Worm (Caenorhabditis elegans) whole organism, L2 larva: ENCODE results near the gene F42G2.7.

Experiments used
- ama-1 ChIP-seq: fragments of 150-350 bp; optimal IDR thresholded peaks from 2 replicates; lab custom pipeline; 2018; ENCODE audit warnings: inconsistent platforms
- blmp-1 ChIP-seq: sonication (generic microtip); optimal IDR thresholded peaks from 2 replicates; lab custom pipeline; 2017; ENCODE audit warnings: missing genetic modification characterization, mild to moderate bottlenecking, missing compliant biosample characterization, antibody characterized with exemption, moderate library complexity; ENCODE audit not compliant: insufficient read depth
- fos-1 ChIP-seq: fragments of 150-350 bp; optimal IDR thresholded peaks from 2 replicates; lab custom pipeline; 2014; ENCODE audit warnings: missing biosample characterization, missing genetic modification characterization
- lin-13 ChIP-seq: fragments of 150-350 bp; optimal IDR thresholded peaks from 2 replicates; lab custom pipeline; 2014; ENCODE audit warnings: missing biosample characterization, missing genetic modification reagents, missing genetic modification characterization
- lsy-2 ChIP-seq, 2 experiments: fragments of 150-350 bp in 1 of 2; sonication (generic microtip) in 1 of 2; optimal IDR thresholded peaks; 2 replicates each; lab custom pipeline; 2014 to 2017; ENCODE audit warnings: missing biosample characterization in 2 of 2, missing genetic modification characterization in 2 of 2
- mdl-1 ChIP-seq, 2 experiments: fragments of 150-350 bp in 1 of 2; sonication (generic microtip) in 1 of 2; optimal IDR thresholded peaks; 2 replicates each; lab custom pipeline; 2017; ENCODE audit warnings: missing biosample characterization in 2 of 2, missing genetic modification characterization in 2 of 2
- nhr-77 ChIP-seq: fragments of 150-350 bp; optimal IDR thresholded peaks from 2 replicates; lab custom pipeline; 2014; ENCODE audit warnings: missing biosample characterization, missing genetic modification characterization
- snpc-4 ChIP-seq: fragments of 150-350 bp; optimal IDR thresholded peaks from 2 replicates; lab custom pipeline; 2014; ENCODE audit warnings: missing biosample characterization, missing genetic modification characterization
- unc-39 ChIP-seq: fragments of 150-350 bp; optimal IDR thresholded peaks from 2 replicates; lab custom pipeline; 2014; ENCODE audit warnings: missing biosample characterization, missing genetic modification characterization
- unc-62 ChIP-seq: fragments of 150-350 bp; optimal IDR thresholded peaks from 2 replicates; lab custom pipeline; 2014; ENCODE audit warnings: missing biosample characterization, missing genetic modification reagents, missing genetic modification characterization
- ztf-11 ChIP-seq: sonication (generic microtip); optimal IDR thresholded peaks from 2 replicates; lab custom pipeline; 2017; ENCODE audit warnings: missing biosample characterization, missing genetic modification characterization

DNA sequence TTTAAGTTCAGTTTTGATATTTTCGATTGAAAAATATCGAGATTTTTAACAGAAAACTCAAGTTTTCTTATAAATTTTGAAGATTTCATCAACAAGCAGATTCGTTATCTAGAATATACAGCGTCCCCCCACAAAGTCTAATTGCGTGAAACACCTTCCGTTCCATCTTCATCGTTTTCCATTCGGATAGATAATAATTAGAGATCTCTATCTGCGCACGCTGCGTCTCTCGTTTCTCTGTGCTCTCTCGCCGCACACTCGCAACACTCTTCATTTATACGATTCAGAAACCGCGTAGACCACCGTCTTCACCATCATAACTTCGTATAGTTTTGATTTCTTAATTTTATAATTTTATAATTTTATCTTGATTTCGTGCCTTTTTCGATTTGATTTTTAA is 18.8 kb downstream of the F42G2.7 start:
- TF ChIP-seq ama-1 (lab: Kevin White, UChicago) (no peak), nhr-77 (tag; lab: Kevin White, UChicago) (no peak), snpc-4 (no peak), blmp-1 (tag; lab: Kevin White, UChicago) (no peak), fos-1 (tag; lab: Kevin White, UChicago) (no peak), lsy-2 (tag; optimal IDR thresholded peaks at IDR 0.05; lab: Kevin White, UChicago) (no peak), ztf-11 (tag; lab: Kevin White, UChicago) (no peak), lin-13 (GFP tag; lab: Kevin White, UChicago) (no peak), mdl-1 (tag; optimal IDR thresholded peaks at IDR 0.05; lab: Kevin White, UChicago) (no peak), unc-39 (tag; lab: Kevin White, UChicago) (no peak), unc-62 (GFP tag; lab: Kevin White, UChicago) (no peak)
